Fruit fly (Drosophila melanogaster) whole organism, embryonic: ENCODE results near the gene SrpRalpha.

Experiments used
- BEAF-32 ChIP-seq: fragments of 200-800 bp; sonication (Bioruptor generic); optimal IDR thresholded peaks from 3 replicates; lab custom pipeline; 2017; ENCODE audit warnings: missing biosample characterization, missing genetic modification characterization, mild to moderate bottlenecking, moderate library complexity, missing genetic modification reagents
- Bgb ChIP-seq: fragments of 200-800 bp; sonication (Bioruptor generic); IDR thresholded peaks from 2 replicates; pipeline ENCODE4 v1.3.6; 2022; ENCODE audit warnings: missing biosample characterization, missing genetic modification characterization; ENCODE audit not compliant: partially characterized antibody
- CG14710 ChIP-seq: fragments of 200-800 bp; sonication (Bioruptor generic); optimal IDR thresholded peaks from 3 replicates; lab custom pipeline; 2019; ENCODE audit warnings: missing biosample characterization, mild to moderate bottlenecking, missing genetic modification characterization, moderate library complexity
- CG14860 ChIP-seq: fragments of 200-800 bp; sonication (Bioruptor generic); IDR thresholded peaks from 3 replicates; pipeline ENCODE4 v1.3.6; 2022; ENCODE audit warnings: missing biosample characterization, missing genetic modification characterization; ENCODE audit not compliant: partially characterized antibody
- CG16813 ChIP-seq: fragments of 200-800 bp; sonication (Bioruptor generic); IDR thresholded peaks from 3 replicates; pipeline ENCODE4 v1.3.6; 2022; ENCODE audit warnings: missing biosample characterization, missing genetic modification characterization; ENCODE audit not compliant: partially characterized antibody
- CG16815 ChIP-seq: fragments of 200-800 bp; sonication (Bioruptor generic); optimal IDR thresholded peaks from 3 replicates; lab custom pipeline; 2017; ENCODE audit warnings: missing biosample characterization, mild to moderate bottlenecking, missing genetic modification characterization
- CG30431 ChIP-seq: fragments of 200-800 bp; sonication (Bioruptor generic); optimal IDR thresholded peaks from 2 replicates; lab custom pipeline; 2017; ENCODE audit warnings: missing biosample characterization, missing genetic modification characterization
- CG4617 ChIP-seq: fragments of 200-800 bp; sonication (Bioruptor generic); optimal IDR thresholded peaks from 3 replicates; lab custom pipeline; 2016; ENCODE audit warnings: missing biosample characterization, missing genetic modification characterization, borderline replicate concordance
- CG6254 ChIP-seq: fragments of 200-800 bp; sonication (Bioruptor generic); optimal IDR thresholded peaks from 3 replicates; lab custom pipeline; 2017; ENCODE audit warnings: mild to moderate bottlenecking, missing biosample characterization, missing genetic modification reagents, missing genetic modification characterization
- CG6654 ChIP-seq: fragments of 200-800 bp; sonication (Bioruptor generic); optimal IDR thresholded peaks from 2 replicates; lab custom pipeline; 2017; ENCODE audit warnings: missing biosample characterization, mild to moderate bottlenecking, missing genetic modification characterization
- CG8359 ChIP-seq: fragments of 200-800 bp; sonication (Bioruptor generic); optimal IDR thresholded peaks from 2 replicates; lab custom pipeline; 2017; ENCODE audit warnings: missing biosample characterization, mild to moderate bottlenecking, missing genetic modification characterization, borderline replicate concordance
- CG8924 ChIP-seq: fragments of 200-800 bp; optimal IDR thresholded peaks from 3 replicates; lab custom pipeline; 2019; ENCODE audit warnings: missing biosample characterization, mild to moderate bottlenecking, missing genetic modification characterization, moderate library complexity
- CG9609 ChIP-seq: fragments of 200-800 bp; sonication (Bioruptor generic); optimal IDR thresholded peaks from 3 replicates; lab custom pipeline; 2016; ENCODE audit warnings: missing biosample characterization, missing genetic modification characterization
- Dref ChIP-seq: fragments of 200-800 bp; sonication (Bioruptor generic); IDR thresholded peaks from 2 replicates; pipeline ENCODE4 v1.3.6; 2022; ENCODE audit warnings: missing biosample characterization, missing genetic modification characterization
- E2f2 ChIP-seq: fragments of 200-800 bp; sonication (Bioruptor generic); IDR thresholded peaks from 2 replicates; pipeline ENCODE4 v1.3.6; 2022; ENCODE audit warnings: missing biosample characterization, missing genetic modification characterization
- Ets97D ChIP-seq: fragments of 200-800 bp; sonication (Bioruptor generic); optimal IDR thresholded peaks from 3 replicates; lab custom pipeline; 2016; ENCODE audit warnings: missing biosample characterization, missing genetic modification characterization
- HLH4C ChIP-seq: fragments of 200-800 bp; sonication (Bioruptor generic); IDR thresholded peaks from 3 replicates; pipeline ENCODE4 v1.3.6; 2022; ENCODE audit warnings: missing biosample characterization, missing genetic modification characterization; ENCODE audit not compliant: partially characterized antibody
- Hmr ChIP-seq: fragments of 200-800 bp; sonication (Bioruptor generic); optimal IDR thresholded peaks from 3 replicates; lab custom pipeline; 2017; ENCODE audit warnings: mild to moderate bottlenecking, missing biosample characterization, missing genetic modification reagents, missing genetic modification characterization
- Hmx ChIP-seq: fragments of 200-800 bp; sonication (Bioruptor generic); optimal IDR thresholded peaks from 2 replicates; lab custom pipeline; 2016; ENCODE audit warnings: missing biosample characterization, missing genetic modification characterization
- MBD-R2 ChIP-seq: fragments of 200-800 bp; sonication (Bioruptor generic); IDR thresholded peaks from 2 replicates; pipeline ENCODE4 v1.3.6; 2022; ENCODE audit warnings: missing biosample characterization, missing genetic modification characterization
- MESR4 ChIP-seq: fragments of 200-800 bp; sonication (Bioruptor generic); optimal IDR thresholded peaks from 2 replicates; lab custom pipeline; 2018; ENCODE audit warnings: missing biosample characterization, mild to moderate bottlenecking, missing genetic modification characterization, moderate library complexity
- MTF-1 ChIP-seq: fragments of 200-800 bp; sonication (Bioruptor generic); optimal IDR thresholded peaks from 2 replicates; lab custom pipeline; 2018; ENCODE audit warnings: missing biosample characterization, mild to moderate bottlenecking, missing genetic modification characterization, borderline replicate concordance
- Med ChIP-seq: fragments of 200-800 bp; sonication (Bioruptor generic); peaks from one replicate; lab custom pipeline; 2016; ENCODE audit warnings: missing biosample characterization, missing genetic modification characterization, mild to moderate bottlenecking, inconsistent platforms, moderate library complexity
- Myb ChIP-seq: fragments of 200-800 bp; sonication (Bioruptor generic); optimal IDR thresholded peaks from 2 replicates; lab custom pipeline; 2016; ENCODE audit warnings: missing biosample characterization, missing genetic modification characterization
- Pdp1 ChIP-seq, 2 experiments: fragments of 200-800 bp; sonication (Bioruptor generic); optimal IDR thresholded peaks; 3 replicates each; lab custom pipeline; 2016; ENCODE audit warnings: missing biosample characterization in 2 of 2, missing genetic modification characterization in 2 of 2, mild to moderate bottlenecking in 1 of 2, moderate library complexity in 1 of 2
- Scr ChIP-seq: fragments of 200-800 bp; sonication (Bioruptor generic); IDR thresholded peaks from 2 replicates; pipeline ENCODE4 v1.3.6; 2022; ENCODE audit warnings: missing biosample characterization, missing genetic modification characterization; ENCODE audit not compliant: partially characterized antibody
- Sry-δ ChIP-seq: fragments of 200-800 bp; sonication (Bioruptor generic); optimal IDR thresholded peaks from 2 replicates; lab custom pipeline; 2016; ENCODE audit warnings: missing biosample characterization, missing genetic modification characterization
- Xbp1 ChIP-seq: fragments of 200-800 bp; sonication (Bioruptor generic); optimal IDR thresholded peaks from 3 replicates; lab custom pipeline; 2016; ENCODE audit warnings: missing biosample characterization, mild to moderate bottlenecking, missing genetic modification characterization
- aop ChIP-seq: fragments of 200-800 bp; sonication (Bioruptor generic); IDR thresholded peaks from 2 replicates; pipeline ENCODE4 v1.3.6; 2022; ENCODE audit warnings: missing biosample characterization, missing genetic modification characterization
- bbx ChIP-seq: fragments of 200-800 bp; sonication (Bioruptor generic); IDR thresholded peaks from 2 replicates; pipeline ENCODE4 v1.3.6; 2022; ENCODE audit warnings: missing biosample characterization, missing genetic modification characterization; ENCODE audit not compliant: partially characterized antibody
- br ChIP-seq: fragments of >200 bp; optimal IDR thresholded peaks from 2 replicates; lab custom pipeline; 2017
- chinmo ChIP-seq: fragments of 200-800 bp; sonication (Bioruptor generic); IDR thresholded peaks from 4 replicates; pipeline ENCODE4 v1.3.6; 2022; ENCODE audit warnings: missing biosample characterization, missing genetic modification characterization; ENCODE audit not compliant: partially characterized antibody
- dm ChIP-seq: fragments of 200-800 bp; sonication (Bioruptor generic); optimal IDR thresholded peaks from 3 replicates; lab custom pipeline; 2016; ENCODE audit warnings: missing biosample characterization, missing genetic modification characterization
- en ChIP-seq: fragments of 200-800 bp; sonication (Bioruptor generic); optimal IDR thresholded peaks from 2 replicates; lab custom pipeline; 2016; ENCODE audit warnings: missing biosample characterization, missing genetic modification characterization
- exex ChIP-seq: fragments of 200-800 bp; sonication (Bioruptor generic); optimal IDR thresholded peaks from 4 replicates; lab custom pipeline; 2018; ENCODE audit warnings: missing biosample characterization, mild to moderate bottlenecking, missing genetic modification characterization, moderate library complexity
- fd3F ChIP-seq: fragments of 200-800 bp; sonication (Bioruptor generic); optimal IDR thresholded peaks from 2 replicates; lab custom pipeline; 2018; ENCODE audit warnings: missing biosample characterization, mild to moderate bottlenecking, missing genetic modification characterization, moderate library complexity
- kay ChIP-seq: fragments of 200-800 bp; sonication (Bioruptor generic); optimal IDR thresholded peaks from 2 replicates; lab custom pipeline; 2016; ENCODE audit warnings: missing biosample characterization, missing genetic modification characterization
- klu ChIP-seq: fragments of 200-800 bp; sonication (Bioruptor generic); IDR thresholded peaks from 2 replicates; pipeline ENCODE4 v1.3.6; 2022; ENCODE audit warnings: missing biosample characterization, missing genetic modification characterization
- lmd ChIP-seq: fragments of 200-800 bp; sonication (Bioruptor generic); IDR thresholded peaks from 2 replicates; pipeline ENCODE4 v1.3.6; 2022; ENCODE audit warnings: missing biosample characterization, missing genetic modification characterization
- nerfin-1 ChIP-seq: fragments of 200-800 bp; sonication (Bioruptor generic); optimal IDR thresholded peaks from 3 replicates; lab custom pipeline; 2019; ENCODE audit warnings: missing biosample characterization, mild to moderate bottlenecking, missing genetic modification characterization, moderate library complexity
- nerfin-2 ChIP-seq: fragments of 200-800 bp; sonication (Bioruptor generic); IDR thresholded peaks from 2 replicates; pipeline ENCODE4 v1.3.6; 2022; ENCODE audit warnings: missing biosample characterization, missing genetic modification characterization; ENCODE audit not compliant: partially characterized antibody
- psq ChIP-seq: fragments of 200-800 bp; sonication (Bioruptor generic); optimal IDR thresholded peaks from 2 replicates; lab custom pipeline; 2017; ENCODE audit warnings: missing biosample characterization, missing genetic modification characterization
- salm ChIP-seq: fragments of 200-800 bp; sonication (Bioruptor generic); optimal IDR thresholded peaks from 2 replicates; lab custom pipeline; 2018; ENCODE audit warnings: missing biosample characterization, mild to moderate bottlenecking, missing genetic modification characterization
- shn ChIP-seq: fragments of 200-800 bp; sonication (Bioruptor generic); optimal IDR thresholded peaks from 3 replicates; lab custom pipeline; 2016; ENCODE audit warnings: missing biosample characterization, missing genetic modification characterization
- so ChIP-seq: fragments of 200-800 bp; sonication (Bioruptor generic); IDR thresholded peaks from 3 replicates; pipeline ENCODE4 v1.3.6; 2022; ENCODE audit warnings: missing biosample characterization, missing genetic modification characterization
- stwl ChIP-seq: fragments of 200-800 bp; sonication (Bioruptor generic); optimal IDR thresholded peaks from 3 replicates; lab custom pipeline; 2018; ENCODE audit warnings: missing biosample characterization, mild to moderate bottlenecking, missing genetic modification characterization, moderate library complexity
- ttk ChIP-seq: fragments of 200-800 bp; sonication (Bioruptor generic); IDR thresholded peaks from 2 replicates; pipeline ENCODE4 v2.1.2; 2022; ENCODE audit warnings: missing biosample characterization, missing genetic modification characterization
- unc-4 ChIP-seq: fragments of 200-800 bp; sonication (Bioruptor generic); IDR thresholded peaks from 2 replicates; pipeline ENCODE4 v1.3.6; 2022; ENCODE audit warnings: missing biosample characterization, missing genetic modification characterization; ENCODE audit not compliant: partially characterized antibody
- wdn ChIP-seq: fragments of 200-800 bp; sonication (Bioruptor generic); IDR thresholded peaks from 2 replicates; pipeline ENCODE4 v1.3.6; 2022; ENCODE audit warnings: missing biosample characterization, missing genetic modification characterization

Gene SrpRalpha

dm6 chrX:11128828-11129227, at the start of gene SrpRalpha:
SrpRalpha (minus strand) TSS chrX:11129087.
- TF ChIP-seq so (GFP tag; lab: Robert Waterston, UW) (0 out of 3 replicates have a peak, but pooled peaks have one; percentile 24), stwl (peak; percentile 65), Hmx (GFP tag; lab: Kevin White, UChicago) (no peak), shn (no peak), wdn (GFP tag; lab: Robert Waterston, UW) (no peak), CG4617 (no peak), Hmr (GFP tag; lab: Kevin White, UChicago) (no peak), klu (no peak), CG6254 (GFP tag; lab: Kevin White, UChicago) (no peak), br (no peak), CG6654 (GFP tag; lab: Kevin White, UChicago) (no peak), CG14860 (no peak), ttk (GFP tag; lab: Robert Waterston, UW) (no peak), Myb (GFP tag; lab: Kevin White, UChicago) (peak; percentile 93), Ets97D (GFP tag; lab: Kevin White, UChicago) (peak; percentile 26), CG8924 (tag; lab: Kevin White, UChicago) (no peak), CG16813 (GFP tag; lab: Robert Waterston, UW) (peak; percentile 33; the same call in 1 of the 3 replicates), nerfin-1 (no peak), aop (no peak), unc-4 (peak; percentile 47; the same call in 1 of the 2 replicates), dm (GFP tag; lab: Kevin White, UChicago) (peak; percentile 3), Dref (GFP tag; lab: Robert Waterston, UW) (peak; percentile 72), nerfin-2 (GFP tag; lab: Robert Waterston, UW) (peak; percentile 29; the same call in 1 of the 2 replicates), Scr (GFP tag; lab: Robert Waterston, UW) (peak; percentile 42; the same call in 1 of the 2 replicates), bbx (GFP tag; lab: Robert Waterston, UW) (peak; percentile 61; the same call in 1 of the 2 replicates), MTF-1 (GFP tag; lab: Kevin White, UChicago) (no peak), salm (tag; lab: Kevin White, UChicago) (no peak), en (GFP tag; lab: Kevin White, UChicago) (no peak), chinmo (GFP tag; lab: Robert Waterston, UW) (peak; percentile 74; the same call in 1 of the 4 replicates), Med (GFP tag; lab: Kevin White, UChicago) (peak; percentile 71), CG16815 (no peak), psq (GFP tag; lab: Kevin White, UChicago) (no peak), Pdp1 (GFP tag; optimal IDR thresholded peaks at IDR 0.05; lab: Kevin White, UChicago) (peak in 1 of 2 experiments; percentile 5), CG8359 (GFP tag; lab: Kevin White, UChicago) (no peak), MESR4 (GFP tag; lab: Kevin White, UChicago) (peak; percentile 84), Xbp1 (GFP tag; lab: Kevin White, UChicago) (peak; percentile 56), Bgb (GFP tag; lab: Robert Waterston, UW) (peak; percentile 13; the same call in 1 of the 2 replicates), CG9609 (no peak), E2f2 (peak; percentile 74), exex (tag; lab: Kevin White, UChicago) (no peak), CG14710 (tag; lab: Kevin White, UChicago) (peak; percentile 59), kay (GFP tag; lab: Kevin White, UChicago) (no peak), HLH4C (peak; percentile 57; the same call in 2 of the 3 replicates), lmd (GFP tag; lab: Robert Waterston, UW) (no peak), fd3F (GFP tag; lab: Kevin White, UChicago) (no peak), CG30431 (no peak), Sry-δ (peak; percentile 84), BEAF-32 (GFP tag; lab: Kevin White, UChicago) (peak; percentile 46), MBD-R2 (GFP tag; lab: Robert Waterston, UW) (peak; percentile 57)
